Worm (Caenorhabditis elegans) whole organism, midembryonic: Measurements from ENCODE around the gene B0563.1.
"Not testable (repeated sequence)": the region's sequence is repeated elsewhere in the genome, so short reads cannot be mapped to it uniquely, and the experiment has no call there.

Experiments
- cog-1 ChIP-seq: sonication (generic microtip); optimal IDR thresholded peaks from 2 replicates; lab custom pipeline; 2016; ENCODE audit warnings: missing genetic modification characterization, missing compliant biosample characterization
- flt-1 ChIP-seq: fragments of 200-800 bp; sonication (Bioruptor generic); IDR thresholded peaks from 2 replicates; pipeline ENCODE4 v1.3.6; 2022; ENCODE audit warnings: missing genetic modification characterization, missing compliant biosample characterization
- med-1 ChIP-seq: sonication (generic microtip); optimal IDR thresholded peaks from 2 replicates; lab custom pipeline; 2017; ENCODE audit warnings: missing genetic modification characterization, mild to moderate bottlenecking, missing compliant biosample characterization, antibody characterized with exemption, missing genetic modification reagents; ENCODE audit not compliant: insufficient read depth
- ref-1 ChIP-seq: fragments of 200-800 bp; sonication (Bioruptor generic); conservative IDR thresholded peaks from 2 replicates; pipeline ENCODE4 v1.3.6; 2022; ENCODE audit warnings: missing genetic modification reagents, missing genetic modification characterization, missing compliant biosample characterization
- tab-1 ChIP-seq: fragments of 200-800 bp; sonication (Bioruptor generic); IDR thresholded peaks from 2 replicates; pipeline ENCODE4 v1.3.6; 2022; ENCODE audit warnings: missing genetic modification characterization, missing compliant biosample characterization
- ztf-23 ChIP-seq: fragments of 200-800 bp; sonication (Bioruptor generic); IDR thresholded peaks from 2 replicates; pipeline ENCODE4 v1.3.6; 2022; ENCODE audit warnings: missing genetic modification reagents, missing genetic modification characterization, missing compliant biosample characterization

DNA sequence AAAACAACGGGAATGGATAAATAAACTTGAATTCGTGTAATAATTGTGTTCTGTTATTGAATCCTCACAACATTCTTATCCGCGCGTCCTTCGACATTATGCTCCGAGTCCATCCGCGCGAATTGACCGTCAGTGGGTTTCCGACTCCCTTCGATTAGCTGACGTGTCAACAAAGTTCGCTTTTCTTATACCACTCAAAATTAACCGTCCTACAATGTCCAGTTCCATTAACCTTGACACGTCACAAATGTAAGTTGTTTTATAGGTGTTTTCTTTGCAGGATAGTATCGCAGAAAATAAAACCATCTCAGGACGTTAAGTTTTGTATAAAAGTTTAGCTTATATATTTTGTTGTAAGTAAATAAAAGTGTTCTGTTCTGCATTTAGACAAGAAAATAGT is 32.1 kb downstream of the B0563.1 start, which contains the start of gene crb-3:
- TF ChIP-seq ztf-23 (GFP tag; lab: Robert Waterston, UW); ref-1 (GFP tag; lab: Robert Waterston, UW); cog-1 (tag; lab: Kevin White, UChicago); med-1; tab-1; flt-1: not testable (repeated sequence)
